Worm (Caenorhabditis elegans): Measurements from ENCODE around the gene swp-1.

swp-1 gene

ce11 chrIII:5707546-5707945, 2.2 kb upstream of the swp-1 start:
- TF ChIP-seq pag-3 (tag; optimal IDR thresholded peaks at IDR 0.05; ENCODE audit: borderline replicate concordance) (no peak), ceh-22 (tag; optimal IDR thresholded peaks at IDR 0.05) (no peak), ceh-2 (tag; optimal IDR thresholded peaks at IDR 0.05) (no peak), ceh-30 (tag; optimal IDR thresholded peaks at IDR 0.05) (no peak), che-1 (tag; optimal IDR thresholded peaks at IDR 0.05) (no peak), lin-11 (tag; optimal IDR thresholded peaks at IDR 0.05) (no peak), nhr-11 (tag; optimal IDR thresholded peaks at IDR 0.05) (no peak), unc-42 (tag; optimal IDR thresholded peaks at IDR 0.05) (no peak), lim-6 (tag; optimal IDR thresholded peaks at IDR 0.05) (no peak), madf-2 (tag; optimal IDR thresholded peaks at IDR 0.05) (no peak), ahr-1 (tag; optimal IDR thresholded peaks at IDR 0.05) (no peak), hlh-13 (GFP tag; optimal IDR thresholded peaks at IDR 0.05) (no peak), tbx-7 (tag; optimal IDR thresholded peaks at IDR 0.05) (no peak), unc-55 (GFP tag; optimal IDR thresholded peaks at IDR 0.05) (no peak), mec-3 (tag; optimal IDR thresholded peaks at IDR 0.05; ENCODE audit: borderline replicate concordance) (no peak), C08G9.2 (tag; optimal IDR thresholded peaks at IDR 0.05) (no peak), nhr-232 (tag; optimal IDR thresholded peaks at IDR 0.05) (no peak)

- TF ChIP-seq unc-55 (GFP tag; optimal IDR thresholded peaks at IDR 0.05), result peak; percentile 71
- peak; percentile 46 for TF ChIP-seq ceh-34 (tag; optimal IDR thresholded peaks at IDR 0.05)
- TF ChIP-seq nfya-1 (tag; optimal IDR thresholded peaks at IDR 0.05), result peak; percentile 87
- TF ChIP-seq elt-2 (tag; optimal IDR thresholded peaks at IDR 0.05), result peak; percentile 24
- no peak for TF ChIP-seq elt-4 (tag; optimal IDR thresholded peaks at IDR 0.05)
- TF ChIP-seq ceh-31 (tag; optimal IDR thresholded peaks at IDR 0.05), result peak; percentile 85
- TF ChIP-seq ref-2 (tag; optimal IDR thresholded peaks at IDR 0.05), result no peak
- no peak for TF ChIP-seq ceh-9 (tag; optimal IDR thresholded peaks at IDR 0.05)
- TF ChIP-seq rnt-1 (tag; optimal IDR thresholded peaks at IDR 0.05), result peak; percentile 5
- TF ChIP-seq ets-4 (tag; optimal IDR thresholded peaks at IDR 0.05), result peak; percentile 40
- peak; percentile 56 for TF ChIP-seq hlh-30 (tag; optimal IDR thresholded peaks at IDR 0.05; ENCODE audit: insufficient read depth)
- peak; percentile 11 for TF ChIP-seq pros-1 (tag; optimal IDR thresholded peaks at IDR 0.05)
- TF ChIP-seq dve-1 (tag; optimal IDR thresholded peaks at IDR 0.05), result peak; percentile 69
- no peak for TF ChIP-seq npax-4 (tag; optimal IDR thresholded peaks at IDR 0.05)
- TF ChIP-seq ceh-18 (tag; optimal IDR thresholded peaks at IDR 0.05), result peak; percentile 60
- TF ChIP-seq ceh-48 (tag; optimal IDR thresholded peaks at IDR 0.05), result peak; percentile 98
- TF ChIP-seq tbx-2 (tag; optimal IDR thresholded peaks at IDR 0.05), result peak; percentile 29
- TF ChIP-seq K09A11.1 (tag; optimal IDR thresholded peaks at IDR 0.05; ENCODE audit: insufficient read depth), result peak; percentile 47
- TF ChIP-seq syd-9 (tag; optimal IDR thresholded peaks at IDR 0.05), result no peak
- TF ChIP-seq hlh-8 (tag; optimal IDR thresholded peaks at IDR 0.05), result no peak
- no peak for TF ChIP-seq pqm-1 (tag; optimal IDR thresholded peaks at IDR 0.05)
- peak; percentile 78 for TF ChIP-seq unc-42 (tag; optimal IDR thresholded peaks at IDR 0.05)
Measured at ce11 chrIII:5706077-5706627, 827 bp upstream of the swp-1 start, which contains the start of gene rpl-23. Gene rpl-23 (minus strand): TSS chrIII:5706127.

ce11 chrIII:5701491-5701890, 3.8 kb downstream of the swp-1 start:
- TF ChIP-seq ceh-9 (tag; optimal IDR thresholded peaks at IDR 0.05), result no peak
- no peak for TF ChIP-seq K09A11.1 (tag; optimal IDR thresholded peaks at IDR 0.05; ENCODE audit: insufficient read depth)
- TF ChIP-seq pat-9 (tag; optimal IDR thresholded peaks at IDR 0.05), result no peak
- no peak for TF ChIP-seq hlh-13 (GFP tag; optimal IDR thresholded peaks at IDR 0.05)
- no peak for TF ChIP-seq ref-2 (tag; optimal IDR thresholded peaks at IDR 0.05)
- TF ChIP-seq ceh-34 (tag; optimal IDR thresholded peaks at IDR 0.05), result no peak
- TF ChIP-seq fkh-6 (tag; optimal IDR thresholded peaks at IDR 0.05), result no peak
- no peak for TF ChIP-seq lin-11 (tag; optimal IDR thresholded peaks at IDR 0.05)
- TF ChIP-seq K02D7.2 (tag; optimal IDR thresholded peaks at IDR 0.05), result no peak
- TF ChIP-seq ceh-6 (GFP tag; optimal IDR thresholded peaks at IDR 0.05), result no peak
- no peak for TF ChIP-seq ahr-1 (tag; optimal IDR thresholded peaks at IDR 0.05)
- no peak for TF ChIP-seq ceh-45 (GFP tag; IDR thresholded peaks at IDR 0.05)
- no peak for TF ChIP-seq pha-2 (tag; optimal IDR thresholded peaks at IDR 0.05)

All from whole organism, late embryonic.